Fruit fly (Drosophila melanogaster): Measurements from ENCODE around the gene CG43867.

dm6 chrX:803370-803769 is 124.4 kb downstream of the CG43867 start, which contains the start of gene CG13359:
- TF ChIP-seq h (optimal IDR thresholded peaks at IDR 0.05) (no peak), insv (optimal IDR thresholded peaks at IDR 0.05) (no peak), psq (optimal IDR thresholded peaks at IDR 0.05) (no peak), Myc (optimal IDR thresholded peaks at IDR 0.05) (no peak)
